Fruit fly (Drosophila melanogaster): ENCODE measurements around the gene CG5644.
A peak's percentile ranks its signal among the peaks of the same experiment; 100 is the strongest.

CG5644 gene

dm6 chr3L:8982044-8982443, 2.4 kb upstream of the CG5644 start:
- TF ChIP-seq CG14711 (tag; optimal IDR thresholded peaks at IDR 0.05), result no peak
- TF ChIP-seq pad (GFP tag; optimal IDR thresholded peaks at IDR 0.05), result no peak
- no peak for TF ChIP-seq toe (GFP tag; optimal IDR thresholded peaks at IDR 0.05)
- TF ChIP-seq cic (GFP tag; optimal IDR thresholded peaks at IDR 0.05), result no peak
- no peak for TF ChIP-seq CG7045 (GFP tag; optimal IDR thresholded peaks at IDR 0.05)
- no peak for TF ChIP-seq Clk (GFP tag; optimal IDR thresholded peaks at IDR 0.05)
- TF ChIP-seq bab1 (GFP tag; optimal IDR thresholded peaks at IDR 0.05), result no peak
- no peak for TF ChIP-seq CG11617 (GFP tag; optimal IDR thresholded peaks at IDR 0.05)
- no peak for TF ChIP-seq CG1620 (GFP tag; optimal IDR thresholded peaks at IDR 0.05)
- TF ChIP-seq ovo (GFP tag; optimal IDR thresholded peaks at IDR 0.05), result no peak
- TF ChIP-seq tj (GFP tag; optimal IDR thresholded peaks at IDR 0.05), result no peak
- no peak for TF ChIP-seq Crg-1 (GFP tag; optimal IDR thresholded peaks at IDR 0.05)

dm6 chr3L:8981495-8981894, 1.8 kb upstream of the CG5644 start, which contains the start of gene CG13314:
Gene CG13314 (plus strand): TSS chr3L:8981795.
- no peak for TF ChIP-seq bab1 (GFP tag; optimal IDR thresholded peaks at IDR 0.05)
- TF ChIP-seq CG7101 (tag; optimal IDR thresholded peaks at IDR 0.05), result no peak
- TF ChIP-seq toe (GFP tag; optimal IDR thresholded peaks at IDR 0.05), result no peak
- no peak for TF ChIP-seq CG33017 (tag; optimal IDR thresholded peaks at IDR 0.05)
- TF ChIP-seq CG14711 (tag; optimal IDR thresholded peaks at IDR 0.05), result no peak
- TF ChIP-seq cic (GFP tag; optimal IDR thresholded peaks at IDR 0.05), result no peak
- no peak for TF ChIP-seq CG1620 (GFP tag; optimal IDR thresholded peaks at IDR 0.05)
- TF ChIP-seq tj (GFP tag; optimal IDR thresholded peaks at IDR 0.05), result no peak
- TF ChIP-seq Clk (GFP tag; optimal IDR thresholded peaks at IDR 0.05), result no peak
- no peak for TF ChIP-seq Crg-1 (GFP tag; optimal IDR thresholded peaks at IDR 0.05)
- no peak for TF ChIP-seq CG12768 (GFP tag; optimal IDR thresholded peaks at IDR 0.05)

DNA sequence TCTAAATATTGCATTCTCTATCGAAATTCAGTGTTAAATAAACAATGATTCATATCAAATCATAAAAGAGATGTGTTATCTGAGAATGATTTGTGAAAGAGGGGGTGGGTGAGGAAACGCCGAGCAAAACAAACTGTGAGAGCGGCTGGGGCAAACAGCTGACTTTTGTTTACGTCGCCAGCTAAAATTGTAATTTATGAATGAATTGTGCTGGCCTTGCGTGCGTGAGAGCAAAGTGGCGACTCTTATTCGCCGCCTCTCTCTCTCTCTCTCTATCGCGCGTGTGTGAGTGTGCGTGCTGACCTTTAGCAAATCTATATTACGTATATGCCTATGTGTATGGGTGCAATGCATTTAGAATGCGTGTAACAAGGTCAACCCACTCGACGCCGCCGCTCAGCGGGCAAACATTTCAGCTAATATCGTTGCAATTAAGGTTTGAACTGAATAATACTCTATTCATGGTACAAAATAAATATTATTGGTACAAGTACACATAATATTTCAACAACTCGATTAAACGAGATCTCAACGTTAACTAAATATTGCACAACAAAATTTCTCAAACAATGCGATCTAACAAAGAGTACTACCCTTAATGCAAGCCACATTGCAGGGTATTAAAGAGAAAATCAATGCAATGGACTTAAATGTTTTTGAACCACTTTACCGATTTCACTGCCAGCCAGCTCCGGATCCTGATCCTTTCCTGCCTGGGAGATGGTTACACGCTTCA, 834 bp downstream of the CG5644 start:
- no peak for TF ChIP-seq kay (GFP tag; ENCODE audit: borderline replicate concordance)
- no peak for TF ChIP-seq Clk (GFP tag; optimal IDR thresholded peaks at IDR 0.05)
- TF ChIP-seq toe (GFP tag; optimal IDR thresholded peaks at IDR 0.05), result no peak
- peak; percentile 21 for TF ChIP-seq tj (GFP tag; optimal IDR thresholded peaks at IDR 0.05)
- TF ChIP-seq Hr96 (GFP tag; optimal IDR thresholded peaks at IDR 0.05), result no peak
- peak; percentile 38 for TF ChIP-seq bab1 (GFP tag; optimal IDR thresholded peaks at IDR 0.05)
- no peak for TF ChIP-seq CG1620 (GFP tag; optimal IDR thresholded peaks at IDR 0.05)
- TF ChIP-seq CG7045 (GFP tag; optimal IDR thresholded peaks at IDR 0.05), result peak; percentile 53
- peak; percentile 66 for TF ChIP-seq CG7101 (tag; optimal IDR thresholded peaks at IDR 0.05)
- no peak for TF ChIP-seq cnc (optimal IDR thresholded peaks at IDR 0.05)
- peak; percentile 98 for TF ChIP-seq cic (GFP tag; optimal IDR thresholded peaks at IDR 0.05)
- peak; percentile 51 for TF ChIP-seq CG14711 (tag; optimal IDR thresholded peaks at IDR 0.05)
- peak; percentile 36 for TF ChIP-seq CG11617 (GFP tag; optimal IDR thresholded peaks at IDR 0.05)
- TF ChIP-seq CG33017 (tag; optimal IDR thresholded peaks at IDR 0.05), result peak; percentile 83
- TF ChIP-seq pad (GFP tag; optimal IDR thresholded peaks at IDR 0.05), result no peak
- no peak for TF ChIP-seq ovo (GFP tag; optimal IDR thresholded peaks at IDR 0.05)
- TF ChIP-seq CG12768 (GFP tag; optimal IDR thresholded peaks at IDR 0.05), result peak; percentile 31
- peak; percentile 20 for TF ChIP-seq Crg-1 (GFP tag; optimal IDR thresholded peaks at IDR 0.05)
- TF ChIP-seq CG5204 (GFP tag; optimal IDR thresholded peaks at IDR 0.05), result no peak
- TF ChIP-seq Mnt (GFP tag; optimal IDR thresholded peaks at IDR 0.05), result peak; percentile 6

DNA sequence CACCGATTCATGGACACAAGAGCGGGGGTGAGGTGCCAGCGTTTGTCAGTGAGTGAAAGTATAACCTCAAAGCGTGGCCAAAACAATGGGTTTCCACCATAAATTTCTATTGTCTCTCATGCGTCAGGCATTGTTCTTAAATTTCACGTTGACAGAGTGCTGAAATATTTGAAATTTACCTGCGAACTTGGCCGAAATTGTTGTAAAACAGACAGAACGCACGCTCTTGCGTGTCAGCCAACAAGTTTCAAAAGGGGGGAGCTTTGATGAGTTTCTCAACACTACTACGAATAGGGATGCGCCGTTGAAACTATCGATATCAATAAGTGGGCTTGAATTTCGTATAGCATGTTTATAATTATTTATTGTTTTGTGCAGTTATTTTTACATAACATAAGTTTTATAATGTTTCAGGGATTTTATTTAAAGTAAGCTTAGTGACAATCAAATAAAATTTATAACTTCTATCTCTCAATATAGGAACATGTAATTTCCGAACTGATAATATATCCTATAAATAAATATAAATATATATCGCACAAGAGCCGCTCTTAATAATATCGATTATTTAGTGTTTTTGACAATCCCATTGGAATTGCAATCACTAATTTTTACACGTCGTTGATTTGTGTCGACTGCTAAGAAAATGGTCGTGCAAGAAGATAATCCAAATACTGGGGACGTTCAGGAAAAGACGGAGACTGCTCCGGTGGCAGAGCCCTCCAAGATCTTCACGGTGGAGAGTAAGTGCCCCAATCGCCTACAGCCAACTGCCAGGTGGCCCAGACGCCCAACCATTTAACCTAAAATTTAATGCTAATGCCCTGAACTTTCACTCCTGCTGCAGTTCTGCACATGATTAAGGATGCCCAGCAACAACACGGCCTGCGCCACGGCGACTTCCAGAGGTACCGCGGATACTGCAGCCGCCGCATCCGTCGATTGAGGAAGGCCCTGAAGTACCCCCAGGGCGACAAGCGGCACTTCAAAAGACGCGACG, 4.9 kb downstream of the CG5644 start, which contains the start of the genes pix and Srp68:
TSS of gene pix (minus strand) at position 288 of the 1,000 bp plus-strand sequence.
TSS of gene Srp68 (plus strand) at position 569 of the 1,000 bp plus-strand sequence.
- peak; percentile 90 for TF ChIP-seq CG11617 (GFP tag; optimal IDR thresholded peaks at IDR 0.05)
- TF ChIP-seq CG7045 (GFP tag; optimal IDR thresholded peaks at IDR 0.05), result peak; percentile 70
- TF ChIP-seq pad (GFP tag; optimal IDR thresholded peaks at IDR 0.05), result peak; percentile 82
- TF ChIP-seq cic (GFP tag; optimal IDR thresholded peaks at IDR 0.05), result peak; percentile 55
- TF ChIP-seq Mnt (GFP tag; optimal IDR thresholded peaks at IDR 0.05), result peak; percentile 82
- peak; percentile 73 for TF ChIP-seq CG14711 (tag; optimal IDR thresholded peaks at IDR 0.05)
- TF ChIP-seq CG1620 (GFP tag; optimal IDR thresholded peaks at IDR 0.05), result peak; percentile 70
- TF ChIP-seq ovo (GFP tag; optimal IDR thresholded peaks at IDR 0.05), result peak; percentile 74
- peak; percentile 86 for TF ChIP-seq Crg-1 (GFP tag; optimal IDR thresholded peaks at IDR 0.05)
- TF ChIP-seq CG12768 (GFP tag; optimal IDR thresholded peaks at IDR 0.05), result peak; percentile 78
- peak; percentile 58 for TF ChIP-seq Clk (GFP tag; optimal IDR thresholded peaks at IDR 0.05)
- no peak for TF ChIP-seq toe (GFP tag; optimal IDR thresholded peaks at IDR 0.05)
- TF ChIP-seq tj (GFP tag; optimal IDR thresholded peaks at IDR 0.05), result peak; percentile 58
- no peak for TF ChIP-seq Hr96 (GFP tag; optimal IDR thresholded peaks at IDR 0.05)
- no peak for TF ChIP-seq CG5204 (GFP tag; optimal IDR thresholded peaks at IDR 0.05)
- no peak for TF ChIP-seq cnc (optimal IDR thresholded peaks at IDR 0.05)
- TF ChIP-seq CG33017 (tag; optimal IDR thresholded peaks at IDR 0.05), result peak; percentile 62
- peak; percentile 54 for TF ChIP-seq bab1 (GFP tag; optimal IDR thresholded peaks at IDR 0.05)
- TF ChIP-seq CG7101 (tag; optimal IDR thresholded peaks at IDR 0.05), result peak; percentile 80
- TF ChIP-seq kay (GFP tag; ENCODE audit: borderline replicate concordance), result no peak

DNA sequence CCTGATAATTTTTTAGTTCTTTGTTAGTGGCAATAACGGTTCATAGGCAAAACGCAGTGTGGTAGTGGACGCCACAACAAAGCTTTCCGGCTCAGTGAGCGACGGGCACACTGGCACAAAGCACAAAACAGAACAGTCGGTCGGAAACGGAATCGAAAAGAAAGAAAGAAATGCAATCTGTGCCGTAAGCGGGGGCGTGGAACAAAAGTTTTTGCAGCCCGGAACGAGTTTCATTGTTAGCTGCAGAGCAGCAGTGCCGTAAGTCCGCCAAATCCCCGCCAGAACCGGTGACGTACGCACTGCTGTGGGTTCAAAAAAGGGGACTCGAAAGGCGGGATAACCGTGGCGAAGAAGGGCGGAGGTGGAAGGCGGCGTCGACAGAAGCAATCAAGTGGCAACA, 11.2 kb downstream of the CG5644 start, which contains the start of gene CG5026:
TSS of gene CG5026 (plus strand) at position 92 of the 400 bp plus-strand sequence.
- TF ChIP-seq CG11617 (GFP tag; optimal IDR thresholded peaks at IDR 0.05), result peak; percentile 41
- TF ChIP-seq Clk (GFP tag; optimal IDR thresholded peaks at IDR 0.05), result no peak
- TF ChIP-seq CG14711 (tag; optimal IDR thresholded peaks at IDR 0.05), result peak; percentile 51
- peak; percentile 35 for TF ChIP-seq CG7101 (tag; optimal IDR thresholded peaks at IDR 0.05)
- no peak for TF ChIP-seq CG33017 (tag; optimal IDR thresholded peaks at IDR 0.05)
- TF ChIP-seq ovo (GFP tag; optimal IDR thresholded peaks at IDR 0.05), result peak; percentile 75
- TF ChIP-seq toe (GFP tag; optimal IDR thresholded peaks at IDR 0.05), result no peak
- TF ChIP-seq kay (GFP tag; ENCODE audit: borderline replicate concordance), result no peak
- no peak for TF ChIP-seq CG7045 (GFP tag; optimal IDR thresholded peaks at IDR 0.05)
- TF ChIP-seq pad (GFP tag; optimal IDR thresholded peaks at IDR 0.05), result peak; percentile 19
- peak; percentile 69 for TF ChIP-seq bab1 (GFP tag; optimal IDR thresholded peaks at IDR 0.05)
- no peak for TF ChIP-seq CG5204 (GFP tag; optimal IDR thresholded peaks at IDR 0.05)
- no peak for TF ChIP-seq CG1620 (GFP tag; optimal IDR thresholded peaks at IDR 0.05)
- TF ChIP-seq Mnt (GFP tag; optimal IDR thresholded peaks at IDR 0.05), result peak; percentile 36
- TF ChIP-seq Hr96 (GFP tag; optimal IDR thresholded peaks at IDR 0.05), result no peak
- TF ChIP-seq Crg-1 (GFP tag; optimal IDR thresholded peaks at IDR 0.05), result no peak
- TF ChIP-seq cnc (optimal IDR thresholded peaks at IDR 0.05), result no peak
- peak; percentile 53 for TF ChIP-seq cic (GFP tag; optimal IDR thresholded peaks at IDR 0.05)
- TF ChIP-seq CG12768 (GFP tag; optimal IDR thresholded peaks at IDR 0.05), result peak; percentile 13
- no peak for TF ChIP-seq tj (GFP tag; optimal IDR thresholded peaks at IDR 0.05)

Measured in whole organism, adult.